Fruit fly (Drosophila melanogaster) whole organism, adult: Measurements from ENCODE around the gene CG31635.

Experiments
- CG1620 ChIP-seq: fragments of 200-800 bp; sonication (Bioruptor generic); optimal IDR thresholded peaks from 2 replicates; lab custom pipeline; 2016; ENCODE audit warnings: missing biosample characterization, missing genetic modification characterization
- CG5204 ChIP-seq: fragments of 200-800 bp; sonication (Bioruptor generic); optimal IDR thresholded peaks from 2 replicates; lab custom pipeline; 2016; ENCODE audit warnings: missing biosample characterization, missing genetic modification characterization
- CG7045 ChIP-seq: fragments of 200-800 bp; sonication (Bioruptor generic); optimal IDR thresholded peaks from 2 replicates; lab custom pipeline; 2017; ENCODE audit warnings: missing biosample characterization, mild to moderate bottlenecking, missing genetic modification characterization
- CG7101 ChIP-seq: fragments of 200-800 bp; sonication (Bioruptor generic); optimal IDR thresholded peaks from 2 replicates; lab custom pipeline; 2018; ENCODE audit warnings: missing biosample characterization, mild to moderate bottlenecking, missing genetic modification characterization, moderate library complexity
- Clk ChIP-seq: fragments of 200-800 bp; sonication (Bioruptor generic); optimal IDR thresholded peaks from 2 replicates; lab custom pipeline; 2017; ENCODE audit warnings: missing biosample characterization, missing genetic modification characterization
- Crg-1 ChIP-seq: fragments of 200-800 bp; sonication (Bioruptor generic); optimal IDR thresholded peaks from 2 replicates; lab custom pipeline; 2016; ENCODE audit warnings: missing biosample characterization, missing genetic modification characterization
- Hr96 ChIP-seq: fragments of 200-800 bp; sonication (Bioruptor generic); optimal IDR thresholded peaks from 2 replicates; lab custom pipeline; 2016; ENCODE audit warnings: missing biosample characterization, missing genetic modification characterization
- Mnt ChIP-seq: fragments of 200-800 bp; sonication (Bioruptor generic); optimal IDR thresholded peaks from 2 replicates; lab custom pipeline; 2016; ENCODE audit warnings: missing biosample characterization, mild to moderate bottlenecking, missing genetic modification characterization
- cic ChIP-seq: fragments of 200-800 bp; sonication (Bioruptor generic); optimal IDR thresholded peaks from 2 replicates; lab custom pipeline; 2017; ENCODE audit warnings: missing biosample characterization, mild to moderate bottlenecking, missing genetic modification characterization, moderate library complexity
- kay ChIP-seq: fragments of 200-800 bp; sonication (Bioruptor generic); peaks from one replicate; lab custom pipeline; 2016; ENCODE audit warnings: missing biosample characterization, missing genetic modification characterization, borderline replicate concordance
- ovo ChIP-seq: fragments of 200-800 bp; sonication (Bioruptor generic); optimal IDR thresholded peaks from 2 replicates; lab custom pipeline; 2016; ENCODE audit warnings: missing biosample characterization, missing genetic modification characterization
- tj ChIP-seq: fragments of 200-800 bp; sonication (Bioruptor generic); optimal IDR thresholded peaks from 3 replicates; lab custom pipeline; 2017; ENCODE audit warnings: missing biosample characterization, mild to moderate bottlenecking, missing genetic modification characterization, moderate library complexity
- toe ChIP-seq: fragments of 200-800 bp; sonication (Bioruptor generic); optimal IDR thresholded peaks from 2 replicates; lab custom pipeline; 2016; ENCODE audit warnings: missing biosample characterization, missing genetic modification characterization

DNA sequence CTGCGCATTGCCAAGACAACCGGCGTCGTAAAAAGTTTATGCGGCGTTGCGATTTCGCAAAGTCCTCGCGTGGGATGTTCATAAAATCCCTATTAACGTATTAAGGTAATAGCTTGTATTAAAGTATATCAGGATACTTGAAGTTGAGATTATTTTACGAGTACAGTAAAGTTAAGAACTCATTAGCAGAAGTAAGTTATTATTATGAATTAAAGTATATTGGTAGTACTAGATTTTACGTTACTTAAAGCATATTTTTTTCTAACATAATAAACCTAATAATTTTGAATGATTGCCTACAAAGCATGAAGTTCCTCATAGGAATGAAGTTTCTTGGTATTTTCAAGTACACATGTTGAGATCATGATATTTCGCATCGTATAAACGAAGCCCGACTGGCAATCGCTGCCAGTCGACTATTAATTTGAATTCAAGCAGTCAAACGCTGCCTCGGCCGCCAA is 44.9 kb upstream of the CG31635 start:
- TF ChIP-seq CG5204: no peak
- TF ChIP-seq ovo (GFP tag; lab: Kevin White, UChicago): no peak
- no peak for TF ChIP-seq CG7101 (tag; lab: Kevin White, UChicago)
- no peak for TF ChIP-seq toe (GFP tag; lab: Kevin White, UChicago)
- TF ChIP-seq tj: no peak
- TF ChIP-seq cic (GFP tag; lab: Kevin White, UChicago): no peak
- no peak for TF ChIP-seq kay (GFP tag; lab: Kevin White, UChicago)
- TF ChIP-seq CG1620 (GFP tag; lab: Kevin White, UChicago): no peak
- TF ChIP-seq Crg-1: no peak
- TF ChIP-seq Mnt: no peak
- no peak for TF ChIP-seq Hr96
- no peak for TF ChIP-seq Clk (GFP tag; lab: Kevin White, UChicago)
- no peak for TF ChIP-seq CG7045
